Fruit fly (Drosophila melanogaster) whole organism, prepupa: ENCODE results near the gene MESR3.

Experiments used
- Blimp-1 ChIP-seq: fragments of 200-800 bp; sonication (Bioruptor generic); optimal IDR thresholded peaks from 3 replicates; lab custom pipeline; 2017; ENCODE audit warnings: missing biosample characterization, missing genetic modification characterization, mild to moderate bottlenecking, moderate library complexity, missing genetic modification reagents
- CG10669 ChIP-seq: fragments of 200-800 bp; sonication (Bioruptor generic); optimal IDR thresholded peaks from 3 replicates; lab custom pipeline; 2018; ENCODE audit warnings: missing biosample characterization, mild to moderate bottlenecking, missing genetic modification characterization, moderate library complexity
- CG11294 ChIP-seq: fragments of 200-800 bp; sonication (Bioruptor generic); IDR thresholded peaks from 2 replicates; pipeline ENCODE4 v1.3.6; 2022; ENCODE audit warnings: missing biosample characterization, missing genetic modification characterization
- CG11762 ChIP-seq: fragments of 200-800 bp; sonication (Bioruptor generic); optimal IDR thresholded peaks from 3 replicates; lab custom pipeline; 2016; ENCODE audit warnings: missing biosample characterization, missing genetic modification characterization; ENCODE audit not compliant: insufficient read depth
- CG11902 ChIP-seq: fragments of 200-800 bp; sonication (Bioruptor generic); optimal IDR thresholded peaks from 3 replicates; lab custom pipeline; 2016; ENCODE audit warnings: missing biosample characterization, missing genetic modification characterization
- CG15336 ChIP-seq: fragments of 200-800 bp; sonication (Bioruptor generic); IDR thresholded peaks from 2 replicates; pipeline ENCODE4 v1.3.6; 2022; ENCODE audit warnings: missing biosample characterization, missing genetic modification characterization
- CG1621 ChIP-seq: fragments of 200-800 bp; sonication (Bioruptor generic); optimal IDR thresholded peaks from 3 replicates; lab custom pipeline; 2018; ENCODE audit warnings: missing biosample characterization, mild to moderate bottlenecking, missing genetic modification characterization
- CG32006 ChIP-seq: fragments of 200-800 bp; sonication (Bioruptor generic); optimal IDR thresholded peaks from 3 replicates; lab custom pipeline; 2017; ENCODE audit warnings: missing biosample characterization, mild to moderate bottlenecking, missing genetic modification characterization
- CG3919 ChIP-seq: fragments of 200-800 bp; sonication (Bioruptor generic); optimal IDR thresholded peaks from 3 replicates; lab custom pipeline; 2016; ENCODE audit warnings: missing biosample characterization, missing genetic modification characterization
- CG4318 ChIP-seq: fragments of 200-800 bp; sonication (Bioruptor generic); optimal IDR thresholded peaks from 3 replicates; lab custom pipeline; 2017; ENCODE audit warnings: missing biosample characterization, mild to moderate bottlenecking, missing genetic modification characterization
- CG6163 ChIP-seq: fragments of 200-800 bp; sonication (Bioruptor generic); IDR thresholded peaks from 3 replicates; pipeline ENCODE4 v1.3.6; 2022; ENCODE audit warnings: missing biosample characterization, missing genetic modification characterization
- CG6276 ChIP-seq: fragments of 200-800 bp; sonication (Bioruptor generic); optimal IDR thresholded peaks from 2 replicates; lab custom pipeline; 2017; ENCODE audit warnings: missing biosample characterization, mild to moderate bottlenecking, missing genetic modification characterization
- CG6808 ChIP-seq: fragments of 200-800 bp; sonication (Bioruptor generic); optimal IDR thresholded peaks from 3 replicates; lab custom pipeline; 2017; ENCODE audit warnings: missing biosample characterization, missing genetic modification characterization, mild to moderate bottlenecking, moderate library complexity, missing genetic modification reagents
- CG6854 ChIP-seq: fragments of 200-800 bp; sonication (Bioruptor generic); optimal IDR thresholded peaks from 2 replicates; lab custom pipeline; 2017; ENCODE audit warnings: missing biosample characterization, mild to moderate bottlenecking, missing genetic modification characterization
- CG8119 ChIP-seq: fragments of 200-800 bp; sonication (Bioruptor generic); IDR thresholded peaks from 3 replicates; pipeline ENCODE4 v1.3.6; 2022; ENCODE audit warnings: missing biosample characterization, missing genetic modification characterization
- CG8319 ChIP-seq: fragments of 200-800 bp; sonication (Bioruptor generic); optimal IDR thresholded peaks from 3 replicates; lab custom pipeline; 2016; ENCODE audit warnings: missing biosample characterization, missing genetic modification characterization
- CG9139 ChIP-seq: fragments of 200-800 bp; sonication (Bioruptor generic); optimal IDR thresholded peaks from 3 replicates; lab custom pipeline; 2017; ENCODE audit warnings: missing biosample characterization, mild to moderate bottlenecking, missing genetic modification characterization
- Eip75B ChIP-seq: fragments of 200-800 bp; sonication (Bioruptor generic); optimal IDR thresholded peaks from 3 replicates; lab custom pipeline; 2016; ENCODE audit warnings: missing biosample characterization, missing genetic modification characterization
- Eip78C ChIP-seq: fragments of 200-800 bp; sonication (Bioruptor generic); peaks from one replicate; lab custom pipeline; 2016; ENCODE audit warnings: missing biosample characterization, missing genetic modification characterization
- Eip93F ChIP-seq: fragments of 200-800 bp; sonication (Bioruptor generic); optimal IDR thresholded peaks from 2 replicates; lab custom pipeline; 2016; ENCODE audit warnings: missing biosample characterization, mild to moderate bottlenecking, missing genetic modification characterization
- Ets21C ChIP-seq: fragments of 200-800 bp; sonication (Bioruptor generic); optimal IDR thresholded peaks from 3 replicates; lab custom pipeline; 2016; ENCODE audit warnings: missing biosample characterization, missing genetic modification characterization
- Ets96B ChIP-seq: fragments of 200-800 bp; optimal IDR thresholded peaks from 2 replicates; lab custom pipeline; 2019; ENCODE audit warnings: missing biosample characterization, mild to moderate bottlenecking, missing genetic modification characterization, moderate library complexity
- Gug ChIP-seq: fragments of 200-800 bp; sonication (Bioruptor generic); IDR thresholded peaks from 2 replicates; pipeline ENCODE4 v1.3.6; 2022; ENCODE audit warnings: missing biosample characterization, missing genetic modification characterization
- Hr38 ChIP-seq: sonication (Bioruptor generic); optimal IDR thresholded peaks from 2 replicates; lab custom pipeline; 2016; ENCODE audit warnings: missing biosample characterization, missing genetic modification characterization
- Hr4 ChIP-seq: fragments of 200-800 bp; sonication (Bioruptor generic); optimal IDR thresholded peaks from 3 replicates; lab custom pipeline; 2016; ENCODE audit warnings: missing biosample characterization, missing genetic modification characterization
- OdsH ChIP-seq: fragments of 200-800 bp; sonication (Bioruptor generic); optimal IDR thresholded peaks from 3 replicates; lab custom pipeline; 2016; ENCODE audit warnings: missing biosample characterization, missing genetic modification characterization
- Sox102F ChIP-seq: fragments of 200-800 bp; sonication (Bioruptor generic); optimal IDR thresholded peaks from 2 replicates; lab custom pipeline; 2016; ENCODE audit warnings: missing biosample characterization, mild to moderate bottlenecking, missing genetic modification characterization
- Sox14 ChIP-seq: fragments of 200-800 bp; sonication (Bioruptor generic); optimal IDR thresholded peaks from 3 replicates; lab custom pipeline; 2016; ENCODE audit warnings: missing biosample characterization, missing genetic modification characterization
- achi ChIP-seq: fragments of 200-800 bp; sonication (Bioruptor generic); optimal IDR thresholded peaks from 3 replicates; lab custom pipeline; 2016; ENCODE audit warnings: missing biosample characterization, missing genetic modification characterization
- acj6 ChIP-seq: fragments of 200-800 bp; sonication (Bioruptor generic); optimal IDR thresholded peaks from 3 replicates; lab custom pipeline; 2016; ENCODE audit warnings: missing biosample characterization, missing genetic modification characterization
- cyc ChIP-seq: fragments of 200-800 bp; sonication (Bioruptor generic); optimal IDR thresholded peaks from 3 replicates; lab custom pipeline; 2016; ENCODE audit warnings: missing biosample characterization, missing genetic modification characterization
- eg ChIP-seq: fragments of 200-800 bp; sonication (Bioruptor generic); IDR thresholded peaks from 3 replicates; pipeline ENCODE4 v1.3.6; 2022; ENCODE audit warnings: missing biosample characterization, missing genetic modification characterization
- fd59A ChIP-seq: fragments of 200-800 bp; sonication (Bioruptor generic); optimal IDR thresholded peaks from 2 replicates; lab custom pipeline; 2017; ENCODE audit warnings: missing biosample characterization, mild to moderate bottlenecking, missing genetic modification characterization, missing genetic modification reagents
- fd85E ChIP-seq: fragments of 200-800 bp; sonication (Bioruptor generic); optimal IDR thresholded peaks from 3 replicates; lab custom pipeline; 2016; ENCODE audit warnings: missing biosample characterization, missing genetic modification characterization
- fkh ChIP-seq: fragments of 200-800 bp; sonication (Bioruptor generic); optimal IDR thresholded peaks from 3 replicates; lab custom pipeline; 2017; ENCODE audit warnings: missing biosample characterization, mild to moderate bottlenecking, missing genetic modification characterization, moderate library complexity
- lz ChIP-seq: fragments of 200-800 bp; sonication (Bioruptor generic); optimal IDR thresholded peaks from 3 replicates; lab custom pipeline; 2016; ENCODE audit warnings: missing biosample characterization, missing genetic modification characterization
- net ChIP-seq: fragments of 200-800 bp; sonication (Bioruptor generic); optimal IDR thresholded peaks from 3 replicates; lab custom pipeline; 2016; ENCODE audit warnings: missing biosample characterization, missing genetic modification characterization
- pdm3 ChIP-seq: fragments of 200-800 bp; sonication (Bioruptor generic); optimal IDR thresholded peaks from 3 replicates; lab custom pipeline; 2016; ENCODE audit warnings: missing biosample characterization, missing genetic modification characterization
- spab ChIP-seq: fragments of 200-800 bp; sonication (Bioruptor generic); optimal IDR thresholded peaks from 2 replicates; lab custom pipeline; 2017; ENCODE audit warnings: missing biosample characterization, mild to moderate bottlenecking, missing genetic modification characterization, missing genetic modification reagents
- svp ChIP-seq: fragments of 200-800 bp; sonication (Bioruptor generic); peaks from one replicate; lab custom pipeline; 2016; ENCODE audit warnings: missing biosample characterization, missing genetic modification characterization
- vri ChIP-seq: fragments of 200-800 bp; sonication (Bioruptor generic); optimal IDR thresholded peaks from 3 replicates; lab custom pipeline; 2016; ENCODE audit warnings: missing biosample characterization, mild to moderate bottlenecking, missing genetic modification characterization

MESR3 gene

DNA sequence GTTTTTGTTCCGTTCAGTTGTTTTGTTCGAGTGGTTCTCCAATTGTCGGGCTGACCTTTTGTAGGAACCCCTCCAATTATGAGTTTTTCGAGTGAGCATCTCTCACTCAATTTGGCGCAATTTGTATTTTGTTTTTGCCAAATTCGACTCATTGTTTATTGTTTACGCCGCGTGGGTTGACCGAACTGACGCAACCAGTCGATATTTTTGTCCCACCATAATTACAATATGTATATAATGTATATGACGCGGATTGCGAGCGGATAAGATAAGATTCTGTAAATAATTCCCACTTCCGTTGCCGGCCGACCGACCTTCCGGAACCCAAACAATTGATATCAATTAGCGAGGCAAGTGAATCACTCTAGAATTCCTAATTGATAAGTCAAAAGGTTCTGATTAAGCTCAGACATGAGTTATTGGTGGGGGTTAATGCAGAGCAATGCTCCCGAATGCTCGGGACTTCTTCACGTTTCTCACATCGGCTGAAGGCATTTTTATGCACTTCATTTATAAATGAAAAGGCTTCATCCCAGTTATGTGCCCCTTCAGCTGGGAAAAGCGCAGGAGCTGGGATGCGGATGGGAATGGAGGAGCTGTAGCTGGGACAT lies 13.7 kb downstream of the MESR3 start:
- TF ChIP-seq svp (GFP tag; lab: Kevin White, UChicago) (peak; percentile 85), pdm3 (GFP tag; lab: Kevin White, UChicago) (no peak), acj6 (no peak), Eip93F (GFP tag; lab: Kevin White, UChicago) (peak; percentile 49), vri (GFP tag; lab: Kevin White, UChicago) (peak; percentile 73), Gug (GFP tag; lab: Robert Waterston, UW) (no peak), spab (GFP tag; lab: Kevin White, UChicago) (no peak), net (GFP tag; lab: Kevin White, UChicago) (no peak), CG3919 (GFP tag; lab: Kevin White, UChicago) (no peak)

DNA sequence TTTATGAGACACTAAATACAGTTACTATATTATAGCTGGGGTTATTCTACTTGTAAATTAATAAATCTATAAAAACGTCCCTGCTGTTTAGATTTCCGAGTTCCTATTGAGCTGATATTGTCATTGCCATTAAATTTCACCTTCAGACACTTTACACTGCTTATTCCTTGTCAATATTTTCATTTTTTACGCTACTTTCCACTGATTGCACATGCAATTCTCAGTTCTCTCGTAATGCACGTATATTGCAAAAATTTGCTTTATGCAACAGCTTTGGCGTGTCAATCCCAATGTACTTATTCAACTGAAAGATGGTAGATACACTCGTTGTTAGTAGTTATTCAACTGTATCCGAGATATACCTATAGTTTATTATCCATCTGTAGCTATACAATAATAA lies 15.3 kb downstream of the MESR3 start:
- TF ChIP-seq eg (GFP tag; lab: Robert Waterston, UW): no peak
- TF ChIP-seq CG11902 (GFP tag; lab: Kevin White, UChicago): no peak
- TF ChIP-seq Ets21C: no peak
- no peak for TF ChIP-seq Hr38 (GFP tag; lab: Kevin White, UChicago)

DNA sequence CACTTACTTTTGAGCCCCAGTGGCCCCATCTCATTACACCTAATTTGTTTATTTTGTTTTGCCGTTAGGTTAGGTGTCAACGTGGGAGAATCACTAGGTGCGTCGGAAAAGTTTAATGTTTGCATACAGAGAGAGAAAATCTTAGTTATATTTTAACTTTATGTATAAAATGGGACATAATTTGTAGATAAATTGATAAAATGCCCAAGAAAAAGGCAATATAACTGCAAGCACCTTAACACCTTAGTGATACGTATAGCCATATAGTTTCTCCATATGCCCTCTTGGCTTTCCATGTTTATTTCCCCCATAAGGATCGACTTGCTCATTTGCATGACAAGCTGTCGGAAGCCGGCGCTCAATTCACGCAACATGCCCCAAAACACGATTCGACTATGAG lies 21.9 kb downstream of the MESR3 start:
- TF ChIP-seq CG15336 (GFP tag; lab: Robert Waterston, UW) (0 out of 2 replicates have a peak, but pooled peaks have one; percentile 32), CG6163 (GFP tag; lab: Robert Waterston, UW) (peak; percentile 16; the same call in 1 of the 3 replicates), CG6854 (GFP tag; lab: Kevin White, UChicago) (no peak), CG32006 (GFP tag; lab: Kevin White, UChicago) (peak; percentile 50), CG9139 (no peak), CG3919 (GFP tag; lab: Kevin White, UChicago) (no peak), Ets96B (tag; lab: Kevin White, UChicago) (no peak), cyc (GFP tag; lab: Kevin White, UChicago) (no peak), CG4318 (no peak), net (GFP tag; lab: Kevin White, UChicago) (no peak), fkh (no peak), Eip93F (GFP tag; lab: Kevin White, UChicago) (no peak), fd59A (GFP tag; lab: Kevin White, UChicago) (no peak), Blimp-1 (GFP tag; lab: Kevin White, UChicago) (no peak), eg (GFP tag; lab: Robert Waterston, UW) (peak; percentile 40; the same call in 1 of the 3 replicates), achi (GFP tag; lab: Kevin White, UChicago) (no peak), CG8119 (GFP tag; lab: Robert Waterston, UW) (0 out of 3 replicates have a peak, but pooled peaks have one; percentile 27), Hr4 (GFP tag; lab: Kevin White, UChicago) (peak; percentile 31), CG10669 (no peak), Eip78C (peak; percentile 65), CG6808 (GFP tag; lab: Kevin White, UChicago) (no peak)

DNA sequence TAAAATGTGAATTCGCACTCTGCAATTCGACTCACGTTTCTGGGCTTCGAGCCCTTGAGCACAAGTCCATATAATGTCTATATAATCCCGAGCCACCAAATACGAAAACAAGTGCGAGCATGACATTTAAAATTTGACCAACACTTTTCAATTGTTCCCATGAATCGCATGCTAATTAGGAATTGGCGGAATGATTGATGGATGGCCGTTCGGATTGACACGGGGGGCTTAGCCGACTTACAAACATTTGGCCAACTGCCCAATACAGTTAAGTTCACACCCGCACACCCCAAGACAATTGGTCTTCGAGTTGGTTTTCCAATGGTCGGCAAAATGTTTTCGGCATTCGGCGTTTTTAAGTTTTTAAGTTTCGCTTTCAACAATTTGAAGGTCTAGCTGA lies 24.0 kb downstream of the MESR3 start:
- TF ChIP-seq lz (GFP tag; lab: Kevin White, UChicago) (no peak), Eip78C (no peak), CG6276 (no peak), CG6854 (GFP tag; lab: Kevin White, UChicago) (no peak), Eip75B (GFP tag; lab: Kevin White, UChicago) (no peak), Sox102F (GFP tag; lab: Kevin White, UChicago) (no peak), CG11294 (GFP tag; lab: Robert Waterston, UW) (no peak), OdsH (no peak), fd85E (GFP tag; lab: Kevin White, UChicago) (no peak), CG11762 (GFP tag; lab: Kevin White, UChicago) (no peak), Sox14 (GFP tag; lab: Kevin White, UChicago) (no peak), CG1621 (tag; lab: Kevin White, UChicago) (no peak), CG15336 (GFP tag; lab: Robert Waterston, UW) (no peak), CG8319 (no peak)
